Worm (Caenorhabditis elegans): ENCODE data around the gene F23H12.5.

The F23H12.5 gene

ce11 chrV:12411909-12412308 is 53.5 kb downstream of the F23H12.5 start, which contains the start of gene cdr-7:
Gene cdr-7 (minus strand): TSS chrV:12412113.
- TF ChIP-seq ceh-14 (tag; optimal IDR thresholded peaks at IDR 0.05) (no peak), hlh-8 (tag; optimal IDR thresholded peaks at IDR 0.05) (no peak), eyg-1 (tag; optimal IDR thresholded peaks at IDR 0.05) (no peak), hlh-13 (GFP tag; optimal IDR thresholded peaks at IDR 0.05) (no peak), pqm-1 (tag; optimal IDR thresholded peaks at IDR 0.05) (no peak), nfya-1 (tag; optimal IDR thresholded peaks at IDR 0.05) (no peak), unc-42 (tag; optimal IDR thresholded peaks at IDR 0.05) (no peak), K02D7.2 (tag; optimal IDR thresholded peaks at IDR 0.05) (no peak), dmd-4 (tag; optimal IDR thresholded peaks at IDR 0.05; ENCODE audit: borderline replicate concordance) (no peak), ceh-2 (tag; optimal IDR thresholded peaks at IDR 0.05) (no peak), syd-9 (tag; optimal IDR thresholded peaks at IDR 0.05) (no peak), fkh-10 (GFP tag; optimal IDR thresholded peaks at IDR 0.05) (no peak), ceh-6 (GFP tag; optimal IDR thresholded peaks at IDR 0.05) (no peak), hlh-15 (tag; optimal IDR thresholded peaks at IDR 0.05) (no peak), ceh-30 (tag; optimal IDR thresholded peaks at IDR 0.05) (no peak), nhr-232 (tag; optimal IDR thresholded peaks at IDR 0.05) (no peak), npax-4 (tag; optimal IDR thresholded peaks at IDR 0.05) (no peak), Y22D7AL.16 (tag; optimal IDR thresholded peaks at IDR 0.05) (no peak)

ce11 chrV:12412321-12412720 is 53.9 kb downstream of the F23H12.5 start:
- no peak for TF ChIP-seq elt-2 (tag; optimal IDR thresholded peaks at IDR 0.05)
